Worm (Caenorhabditis elegans) whole organism, L3 larva: ENCODE measurements around the gene pir-2.

ENCODE experiments used
- ama-1 ChIP-seq: fragments of 150-350 bp; optimal IDR thresholded peaks from 2 replicates; lab custom pipeline; 2018
- ceh-9 ChIP-seq: sonication (generic microtip); optimal IDR thresholded peaks from 2 replicates; lab custom pipeline; 2018; ENCODE audit warnings: missing biosample characterization, missing genetic modification characterization
- elt-2 ChIP-seq: sonication (generic microtip); optimal IDR thresholded peaks from 2 replicates; lab custom pipeline; 2016; ENCODE audit warnings: missing genetic modification reagents, mild to moderate bottlenecking, missing genetic modification characterization, missing compliant biosample characterization
- nhr-25 ChIP-seq: sonication (generic microtip); optimal IDR thresholded peaks from 2 replicates; lab custom pipeline; 2017; ENCODE audit warnings: missing biosample characterization, missing genetic modification characterization
- pha-4 ChIP-seq: fragments of 150-350 bp; optimal IDR thresholded peaks from 2 replicates; lab custom pipeline; 2014; ENCODE audit warnings: missing biosample characterization, missing genetic modification reagents, missing genetic modification characterization
- unc-62 ChIP-seq: fragments of 150-350 bp; sonication (generic microtip); optimal IDR thresholded peaks from 4 replicates; lab custom pipeline; 2014; ENCODE audit warnings: missing biosample characterization, missing genetic modification reagents, missing genetic modification characterization

ce11 chrIII:9443417-9444027 is at the start of gene pir-2:
- TF ChIP-seq elt-2 (tag; lab: Kevin White, UChicago) (peak; percentile 48), nhr-25 (tag; lab: Kevin White, UChicago) (peak; percentile 85), ceh-9 (tag; lab: Kevin White, UChicago) (no peak), pha-4 (tag; lab: Kevin White, UChicago) (peak; percentile 92), ama-1 (lab: Kevin White, UChicago) (peak; percentile 86), unc-62 (GFP tag; lab: Kevin White, UChicago) (no peak)
